Worm (Caenorhabditis elegans) whole organism, young adult: ENCODE measurements around the gene str-2.

Experiments
- B0019.2 ChIP-seq: fragments of 200-800 bp; sonication (Bioruptor generic); conservative IDR thresholded peaks from 2 replicates; pipeline ENCODE4 v1.3.6; 2022; ENCODE audit warnings: missing genetic modification reagents, missing genetic modification characterization, missing compliant biosample characterization
- B0336.3 ChIP-seq: fragments of 200-800 bp; sonication (Bioruptor generic); IDR thresholded peaks from 2 replicates; pipeline ENCODE4 v1.3.6; 2022; ENCODE audit warnings: missing genetic modification characterization, missing compliant biosample characterization
- C17E4.6 ChIP-seq: fragments of 200-800 bp; sonication (Bioruptor generic); IDR thresholded peaks from 2 replicates; pipeline ENCODE4 v1.3.6; 2022; ENCODE audit warnings: missing genetic modification reagents, missing genetic modification characterization, missing compliant biosample characterization
- F49E8.2 ChIP-seq: sonication (generic microtip); optimal IDR thresholded peaks from 3 replicates; lab custom pipeline; 2017; ENCODE audit warnings: missing genetic modification characterization, mild to moderate bottlenecking, missing compliant biosample characterization, antibody characterized with exemption, moderate library complexity; ENCODE audit not compliant: insufficient read depth
- F55B11.4 ChIP-seq: sonication (generic microtip); optimal IDR thresholded peaks from 2 replicates; lab custom pipeline; 2016; ENCODE audit warnings: missing compliant biosample characterization, missing genetic modification characterization, borderline replicate concordance; ENCODE audit not compliant: insufficient read depth
- F57C9.4 ChIP-seq: sonication (generic microtip); optimal IDR thresholded peaks from 2 replicates; lab custom pipeline; 2017; ENCODE audit warnings: mild to moderate bottlenecking, missing genetic modification characterization, missing compliant biosample characterization
- K12H6.12 ChIP-seq: fragments of 200-800 bp; sonication (Bioruptor generic); optimal IDR thresholded peaks from 2 replicates; lab custom pipeline; 2018; ENCODE audit warnings: mild to moderate bottlenecking, missing genetic modification characterization, missing compliant biosample characterization
- Y53G8AR.9 ChIP-seq: fragments of 200-800 bp; sonication (Bioruptor generic); conservative IDR thresholded peaks from 2 replicates; pipeline ENCODE4 v1.3.6; 2022; ENCODE audit warnings: missing genetic modification reagents, missing genetic modification characterization, missing compliant biosample characterization
- Y95B8A.8 ChIP-seq: fragments of 200-800 bp; sonication (Bioruptor generic); IDR thresholded peaks from 2 replicates; pipeline ENCODE4 v1.3.6; 2022; ENCODE audit warnings: missing genetic modification reagents, missing genetic modification characterization, missing compliant biosample characterization
- ama-1 ChIP-seq, 3 experiments: fragments of 150-350 bp in 1 of 3; sonication (generic microtip) in 2 of 3; optimal IDR thresholded peaks; 2 replicates each; lab custom pipeline; 2014 to 2018; ENCODE audit warnings: missing biosample characterization in 2 of 3, missing genetic modification characterization in 2 of 3, missing genetic modification reagents in 2 of 3
- aptf-2 ChIP-seq: fragments of 200-800 bp; sonication (Bioruptor generic); conservative IDR thresholded peaks from 2 replicates; pipeline ENCODE4 v1.3.6; 2022; ENCODE audit warnings: missing genetic modification reagents, missing genetic modification characterization, missing compliant biosample characterization
- attf-5 ChIP-seq: fragments of 200-800 bp; sonication (Bioruptor generic); optimal IDR thresholded peaks from 2 replicates; lab custom pipeline; 2018; ENCODE audit warnings: mild to moderate bottlenecking, missing genetic modification characterization, missing compliant biosample characterization
- bed-1 ChIP-seq: fragments of 200-800 bp; sonication (Bioruptor generic); IDR thresholded peaks from 2 replicates; pipeline ENCODE4 v1.3.6; 2022; ENCODE audit warnings: missing genetic modification reagents, missing genetic modification characterization, missing compliant biosample characterization
- ccch-3 ChIP-seq: fragments of 200-800 bp; sonication (Bioruptor generic); optimal IDR thresholded peaks from 2 replicates; lab custom pipeline; 2018; ENCODE audit warnings: mild to moderate bottlenecking, missing genetic modification characterization, missing compliant biosample characterization
- cebp-1 ChIP-seq, 2 experiments: fragments of 200-800 bp in 1 of 2; sonication (Bioruptor generic) in 1 of 2; sonication (generic microtip) in 1 of 2; IDR thresholded peaks in 1 of 2; optimal IDR thresholded peaks in 1 of 2; 2 replicates each; pipeline versions ENCODE4 v1.3.6 to Lab custom; 2017 to 2022; ENCODE audit warnings: missing compliant biosample characterization in 2 of 2, missing genetic modification characterization in 2 of 2, mild to moderate bottlenecking in 1 of 2, missing genetic modification reagents in 1 of 2, moderate library complexity in 1 of 2
- ceh-27 ChIP-seq: fragments of 200-800 bp; sonication (Bioruptor generic); optimal IDR thresholded peaks from 2 replicates; lab custom pipeline; 2018; ENCODE audit warnings: mild to moderate bottlenecking, missing genetic modification characterization, moderate library complexity, missing compliant biosample characterization
- ceh-40 ChIP-seq: fragments of 200-800 bp; sonication (Bioruptor generic); IDR thresholded peaks from 2 replicates; pipeline ENCODE4 v1.3.6; 2022; ENCODE audit warnings: missing genetic modification characterization, missing compliant biosample characterization
- die-1 ChIP-seq: sonication (generic microtip); optimal IDR thresholded peaks from 2 replicates; lab custom pipeline; 2016; ENCODE audit warnings: missing genotype, mild to moderate bottlenecking, missing genetic modification characterization, missing compliant biosample characterization
- dox-1 ChIP-seq: fragments of 200-800 bp; sonication (Bioruptor generic); IDR thresholded peaks from 2 replicates; pipeline ENCODE4 v1.3.6; 2022; ENCODE audit warnings: missing genetic modification reagents, missing genetic modification characterization, missing compliant biosample characterization
- dpff-1 ChIP-seq: sonication (generic microtip); optimal IDR thresholded peaks from 2 replicates; lab custom pipeline; 2017; ENCODE audit warnings: mild to moderate bottlenecking, missing genetic modification characterization, missing compliant biosample characterization
- efl-1 ChIP-seq: fragments of 150-350 bp; optimal IDR thresholded peaks from 2 replicates; lab custom pipeline; 2014; ENCODE audit warnings: missing biosample characterization, missing genetic modification reagents, missing genetic modification characterization
- egl-18 ChIP-seq: fragments of 200-800 bp; sonication (Bioruptor generic); IDR thresholded peaks from 2 replicates; pipeline ENCODE4 v1.3.6; 2022; ENCODE audit warnings: missing genetic modification reagents, missing genetic modification characterization, missing compliant biosample characterization
- lin-26 ChIP-seq: fragments of 200-800 bp; sonication (Bioruptor generic); IDR thresholded peaks from 2 replicates; pipeline ENCODE4 v1.3.6; 2022; ENCODE audit warnings: missing genetic modification reagents, missing genetic modification characterization, missing compliant biosample characterization
- lin-40 ChIP-seq: sonication (generic microtip); optimal IDR thresholded peaks from 2 replicates; lab custom pipeline; 2016; ENCODE audit warnings: missing genetic modification characterization, mild to moderate bottlenecking, missing compliant biosample characterization, missing genotype, missing genetic modification reagents
- madf-10 ChIP-seq: sonication (generic microtip); optimal IDR thresholded peaks from 2 replicates; lab custom pipeline; 2016; ENCODE audit warnings: mild to moderate bottlenecking, missing genetic modification characterization, missing compliant biosample characterization
- madf-6 ChIP-seq: fragments of 200-800 bp; sonication (Bioruptor generic); IDR thresholded peaks from 2 replicates; pipeline ENCODE4 v1.3.6; 2022; ENCODE audit warnings: missing genetic modification reagents, missing genetic modification characterization, missing compliant biosample characterization
- mes-4 ChIP-seq: sonication (generic microtip); optimal IDR thresholded peaks from 2 replicates; lab custom pipeline; 2016; ENCODE audit warnings: missing genotype, missing genetic modification characterization, missing compliant biosample characterization
- nfyb-1 ChIP-seq: fragments of 200-800 bp; sonication (Bioruptor generic); IDR thresholded peaks from 2 replicates; pipeline ENCODE4 v1.3.6; 2022; ENCODE audit warnings: missing genetic modification reagents, missing genetic modification characterization, missing compliant biosample characterization
- nhr-27 ChIP-seq: fragments of 200-800 bp; sonication (Bioruptor generic); optimal IDR thresholded peaks from 2 replicates; lab custom pipeline; 2018; ENCODE audit warnings: mild to moderate bottlenecking, missing genetic modification characterization, moderate library complexity, missing compliant biosample characterization
- pha-4 ChIP-seq: fragments of 150-350 bp; sonication (generic microtip); optimal IDR thresholded peaks from 2 replicates; lab custom pipeline; 2014; ENCODE audit warnings: missing biosample characterization, missing genetic modification reagents, missing genetic modification characterization
- rec-8 ChIP-seq, 2 experiments: sonication (generic microtip); optimal IDR thresholded peaks; 2 replicates each; lab custom pipeline; 2016; ENCODE audit warnings: mild to moderate bottlenecking in 2 of 2, missing genetic modification characterization in 2 of 2, missing genetic modification reagents in 2 of 2, missing genotype in 2 of 2, missing biosample characterization in 1 of 2, missing compliant biosample characterization in 1 of 2, moderate library complexity in 1 of 2
- sdz-38 ChIP-seq: sonication (generic microtip); optimal IDR thresholded peaks from 2 replicates; lab custom pipeline; 2016; ENCODE audit warnings: missing genotype, missing genetic modification characterization, missing compliant biosample characterization
- sptf-2 ChIP-seq: fragments of 200-800 bp; sonication (Bioruptor generic); optimal IDR thresholded peaks from 2 replicates; lab custom pipeline; 2018; ENCODE audit warnings: mild to moderate bottlenecking, missing genetic modification characterization, missing compliant biosample characterization
- tlf-1 ChIP-seq: fragments of 200-800 bp; sonication (Bioruptor generic); optimal IDR thresholded peaks from 2 replicates; lab custom pipeline; 2018; ENCODE audit warnings: mild to moderate bottlenecking, missing genetic modification characterization, missing compliant biosample characterization
- unc-130 ChIP-seq: sonication (generic microtip); optimal IDR thresholded peaks from 2 replicates; lab custom pipeline; 2016; ENCODE audit warnings: missing genetic modification reagents, missing genetic modification characterization, missing compliant biosample characterization
- unc-62 ChIP-seq: fragments of 150-350 bp; optimal IDR thresholded peaks from 2 replicates; lab custom pipeline; 2014; ENCODE audit warnings: missing biosample characterization, missing genetic modification reagents, missing genetic modification characterization
- zim-3 ChIP-seq: sonication (generic microtip); optimal IDR thresholded peaks from 2 replicates; lab custom pipeline; 2017; ENCODE audit warnings: mild to moderate bottlenecking, missing genetic modification characterization, moderate library complexity, missing compliant biosample characterization

The str-2 gene

ce11 chrV:9841376-9841775, 17.3 kb upstream of the str-2 start, which contains the start of gene sru-36:
Gene sru-36, plus strand, starts transcription at chrV:9841676.
- TF ChIP-seq ceh-27 (GFP tag; lab: Kevin White, UChicago) (no peak), K12H6.12 (tag; lab: Kevin White, UChicago) (no peak), bed-1 (GFP tag; lab: Robert Waterston, UW) (no peak), B0336.3 (GFP tag; lab: Robert Waterston, UW) (no peak), tlf-1 (GFP tag; lab: Kevin White, UChicago) (no peak), F57C9.4 (no peak), madf-6 (GFP tag; lab: Robert Waterston, UW) (no peak), lin-26 (no peak), F49E8.2 (no peak), nhr-27 (tag; lab: Kevin White, UChicago) (no peak), aptf-2 (GFP tag; lab: Robert Waterston, UW) (no peak), rec-8 (tag; optimal IDR thresholded peaks at IDR 0.05; lab: Kevin White, UChicago) (no peak), nfyb-1 (no peak), ccch-3 (GFP tag; lab: Kevin White, UChicago) (no peak), ceh-40 (GFP tag; lab: Robert Waterston, UW) (no peak), B0019.2 (GFP tag; lab: Robert Waterston, UW) (no peak), cebp-1 (GFP tag; IDR thresholded peaks at IDR 0.05; lab: Robert Waterston, UW) (no peak), cebp-1 (tag; optimal IDR thresholded peaks at IDR 0.05; lab: Kevin White, UChicago) (no peak), attf-5 (GFP tag; lab: Kevin White, UChicago) (no peak), pha-4 (no peak), sdz-38 (tag; lab: Kevin White, UChicago) (no peak)

ce11 chrV:9837679-9838078, 13.6 kb upstream of the str-2 start, which contains the start of gene srsx-21:
Gene srsx-21, plus strand, starts transcription at chrV:9837979.
- TF ChIP-seq efl-1 (GFP tag; lab: Kevin White, UChicago) (no peak), lin-40 (tag; lab: Kevin White, UChicago) (no peak), unc-130 (GFP tag; lab: Kevin White, UChicago) (no peak), dpff-1 (no peak), madf-10 (tag; lab: Kevin White, UChicago) (no peak), F55B11.4 (tag; lab: Kevin White, UChicago) (no peak)

- no peak for TF ChIP-seq Y53G8AR.9
- TF ChIP-seq F55B11.4 (tag; lab: Kevin White, UChicago), result no peak
- no peak for TF ChIP-seq C17E4.6
- no peak for TF ChIP-seq zim-3
- TF ChIP-seq mes-4 (tag; lab: Kevin White, UChicago), result no peak
- no peak for TF ChIP-seq unc-62 (GFP tag; lab: Kevin White, UChicago)
- no peak for TF ChIP-seq madf-6 (GFP tag; lab: Robert Waterston, UW)
- TF ChIP-seq ama-1 (optimal IDR thresholded peaks at IDR 0.05; lab: Kevin White, UChicago), result no peak
- TF ChIP-seq ama-1 (GFP tag; optimal IDR thresholded peaks at IDR 0.05; lab: Kevin White, UChicago), result no peak
- TF ChIP-seq egl-18, result no peak
- TF ChIP-seq sptf-2, result no peak
- no peak for TF ChIP-seq Y95B8A.8 (GFP tag; lab: Robert Waterston, UW)
- no peak for TF ChIP-seq die-1 (tag; lab: Kevin White, UChicago)
- no peak for TF ChIP-seq dox-1
Measured at ce11 chrV:9835945-9836344, 11.9 kb upstream of the str-2 start, which contains the start of gene sru-38. Gene sru-38, minus strand, starts transcription at chrV:9836045.
